Worm (Caenorhabditis elegans): ENCODE measurements around the gene nhr-254.

Gene nhr-254

ce11 chrV:376790-377189 lies 15.6 kb upstream of the nhr-254 start:
- no peak for TF ChIP-seq fkh-10 (GFP tag; optimal IDR thresholded peaks at IDR 0.05)
- peak; percentile 19; the same call in 1 of the 2 replicates for TF ChIP-seq dmd-6 (GFP tag; IDR thresholded peaks at IDR 0.05)
- TF ChIP-seq pqm-1 (tag; optimal IDR thresholded peaks at IDR 0.05), result peak; percentile 68
- TF ChIP-seq pha-4 (GFP tag; IDR thresholded peaks at IDR 0.05), result no peak
- TF ChIP-seq pha-4 (tag; optimal IDR thresholded peaks at IDR 0.05), result no peak

DNA sequence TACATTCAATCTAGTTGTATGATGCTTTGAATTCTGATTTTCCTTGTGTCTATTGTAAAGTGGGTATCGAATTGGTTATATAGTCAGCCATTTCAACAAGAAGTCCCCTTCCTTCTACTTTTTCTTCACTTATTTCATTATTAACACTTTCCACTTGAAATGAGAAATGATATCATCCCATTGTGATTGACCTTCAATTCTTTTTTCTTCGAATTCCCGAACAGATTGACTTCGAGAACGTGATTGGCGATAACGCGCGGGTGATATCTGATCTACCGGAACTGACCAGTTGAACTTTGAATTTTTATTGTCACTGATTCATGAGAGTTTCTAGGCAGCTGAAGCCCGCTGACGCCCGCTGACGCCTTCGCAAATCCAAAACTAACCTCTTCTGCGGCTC lies 14.2 kb upstream of the nhr-254 start:
- peak; percentile 19 for TF ChIP-seq mxl-3 (GFP tag; optimal IDR thresholded peaks at IDR 0.05)
- TF ChIP-seq nhr-28 (tag; optimal IDR thresholded peaks at IDR 0.05), result peak; percentile 63
- peak; percentile 14 for TF ChIP-seq hlh-11 (tag; optimal IDR thresholded peaks at IDR 0.05)
- TF ChIP-seq nhr-48 (tag; optimal IDR thresholded peaks at IDR 0.05), result peak; percentile 31
- peak in 1 of 2 experiments; percentile 22 for TF ChIP-seq mdl-1 (tag; optimal IDR thresholded peaks at IDR 0.05)
- no peak for TF ChIP-seq dpl-1 (GFP tag; optimal IDR thresholded peaks at IDR 0.05)
- peak; percentile 31 for TF ChIP-seq dmd-6 (GFP tag; IDR thresholded peaks at IDR 0.05)
- peak; percentile 29 for TF ChIP-seq hlh-30 (tag; optimal IDR thresholded peaks at IDR 0.05; ENCODE audit: insufficient read depth)
- TF ChIP-seq tra-1 (GFP tag; IDR thresholded peaks at IDR 0.05), result 0 out of 2 replicates have a peak, but pooled peaks have one; percentile 28
- TF ChIP-seq ceh-82 (tag; optimal IDR thresholded peaks at IDR 0.05), result no peak

DNA sequence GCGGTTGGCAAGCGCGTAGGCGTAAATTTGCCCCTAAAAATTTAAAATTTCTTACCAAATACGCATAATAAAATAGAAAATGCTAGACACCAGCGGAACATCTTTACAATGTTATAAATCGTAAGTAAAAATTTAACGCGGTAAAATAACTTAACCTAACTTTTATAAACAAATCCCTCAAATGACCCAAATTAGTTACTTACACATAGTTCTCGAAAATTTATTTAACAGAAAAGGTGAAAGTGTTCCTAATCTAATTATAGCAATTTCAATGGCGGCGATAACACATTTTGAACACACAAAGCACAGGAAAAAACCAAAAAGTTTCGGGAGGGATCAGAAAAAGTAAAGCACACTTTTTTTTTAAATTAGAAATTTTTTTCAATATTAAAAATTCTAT lies 12.2 kb upstream of the nhr-254 start, which contains the start of gene mltn-8:
Gene mltn-8, minus strand, starts transcription at position 101 of the 400 bp plus-strand sequence.
- TF ChIP-seq aha-1 (tag) (no peak), lim-7 (GFP tag; IDR thresholded peaks at IDR 0.05) (no peak), ZK546.5 (tag; optimal IDR thresholded peaks at IDR 0.05) (no peak)

ce11 chrV:381227-381950 lies 11.0 kb upstream of the nhr-254 start, which contains the start of gene ZK6.8:
Gene ZK6.8, plus strand, starts transcription at chrV:381908.
- TF ChIP-seq D1046.2 (GFP tag; IDR thresholded peaks at IDR 0.05), result no peak
- TF ChIP-seq lir-3 (tag; optimal IDR thresholded peaks at IDR 0.05), result no peak
- peak; percentile 43 for TF ChIP-seq dmd-6 (GFP tag; IDR thresholded peaks at IDR 0.05)
- TF ChIP-seq nhr-10 (tag; optimal IDR thresholded peaks at IDR 0.05), result peak; percentile 11
- no peak for TF ChIP-seq F37D6.2 (tag; optimal IDR thresholded peaks at IDR 0.05)
- peak in 1 of 2 experiments; percentile 93 for TF ChIP-seq unc-62 (GFP tag; optimal IDR thresholded peaks at IDR 0.05 in 1 of 2)
- no peak for TF ChIP-seq unc-62 (tag; optimal IDR thresholded peaks at IDR 0.05)
- no peak for TF ChIP-seq ceh-20 (GFP tag; IDR thresholded peaks at IDR 0.05)
- no peak for TF ChIP-seq saeg-2 (GFP tag; IDR thresholded peaks at IDR 0.05)
- TF ChIP-seq mdl-1 (tag; optimal IDR thresholded peaks at IDR 0.05), result peak; percentile 45 to 88
- TF ChIP-seq cey-2 (tag; optimal IDR thresholded peaks at IDR 0.05; ENCODE audit: borderline replicate concordance, insufficient read depth), result peak; percentile 82
- TF ChIP-seq Y48G9A.11 (GFP tag; IDR thresholded peaks at IDR 0.05), result no peak
- no peak for TF ChIP-seq snpc-4 (tag; optimal IDR thresholded peaks at IDR 0.05)
- TF ChIP-seq ZK337.2 (GFP tag; IDR thresholded peaks at IDR 0.05), result no peak
- TF ChIP-seq fos-1 (tag; optimal IDR thresholded peaks at IDR 0.05), result no peak
- TF ChIP-seq nhr-25 (tag; optimal IDR thresholded peaks at IDR 0.05; ENCODE audit: borderline replicate concordance, insufficient read depth), result peak; percentile 36
- peak; percentile 51 for TF ChIP-seq aha-1 (tag)
- peak; percentile 91 for TF ChIP-seq mxl-3 (GFP tag; optimal IDR thresholded peaks at IDR 0.05)
- no peak for TF ChIP-seq egl-27 (tag; optimal IDR thresholded peaks at IDR 0.05)
- TF ChIP-seq nhr-48 (tag; optimal IDR thresholded peaks at IDR 0.05), result peak; percentile 88
- peak; percentile 6 for TF ChIP-seq pqm-1 (tag; optimal IDR thresholded peaks at IDR 0.05)
- TF ChIP-seq hif-1 (tag; optimal IDR thresholded peaks at IDR 0.05), result no peak
- no peak for TF ChIP-seq daf-16 (GFP tag; optimal IDR thresholded peaks at IDR 0.05)
- TF ChIP-seq daf-16 (tag; optimal IDR thresholded peaks at IDR 0.05), result peak; percentile 68
- TF ChIP-seq hlh-11 (tag; optimal IDR thresholded peaks at IDR 0.05), result peak; percentile 87
- TF ChIP-seq dve-1 (tag; optimal IDR thresholded peaks at IDR 0.05; ENCODE audit: insufficient read depth), result peak; percentile 48
- TF ChIP-seq hmg-1.1 (GFP tag; IDR thresholded peaks at IDR 0.05), result no peak
- TF ChIP-seq ceh-32 (tag; optimal IDR thresholded peaks at IDR 0.05; ENCODE audit: poor library complexity), result no peak
- peak in 1 of 2 experiments; percentile 33 for TF ChIP-seq lsy-2 (tag; optimal IDR thresholded peaks at IDR 0.05)
- TF ChIP-seq nhr-28 (tag; optimal IDR thresholded peaks at IDR 0.05), result peak; percentile 87
- no peak for TF ChIP-seq tra-1 (GFP tag; IDR thresholded peaks at IDR 0.05)
- no peak for TF ChIP-seq tag-97 (GFP tag; IDR thresholded peaks at IDR 0.05)
- peak; percentile 73 for TF ChIP-seq hlh-30 (tag; optimal IDR thresholded peaks at IDR 0.05; ENCODE audit: insufficient read depth)
